Fruit fly (Drosophila melanogaster): ENCODE data around the gene MKP-4.
A peak's percentile ranks its signal among the peaks of the same experiment; 100 is the strongest.

The MKP-4 gene

DNA sequence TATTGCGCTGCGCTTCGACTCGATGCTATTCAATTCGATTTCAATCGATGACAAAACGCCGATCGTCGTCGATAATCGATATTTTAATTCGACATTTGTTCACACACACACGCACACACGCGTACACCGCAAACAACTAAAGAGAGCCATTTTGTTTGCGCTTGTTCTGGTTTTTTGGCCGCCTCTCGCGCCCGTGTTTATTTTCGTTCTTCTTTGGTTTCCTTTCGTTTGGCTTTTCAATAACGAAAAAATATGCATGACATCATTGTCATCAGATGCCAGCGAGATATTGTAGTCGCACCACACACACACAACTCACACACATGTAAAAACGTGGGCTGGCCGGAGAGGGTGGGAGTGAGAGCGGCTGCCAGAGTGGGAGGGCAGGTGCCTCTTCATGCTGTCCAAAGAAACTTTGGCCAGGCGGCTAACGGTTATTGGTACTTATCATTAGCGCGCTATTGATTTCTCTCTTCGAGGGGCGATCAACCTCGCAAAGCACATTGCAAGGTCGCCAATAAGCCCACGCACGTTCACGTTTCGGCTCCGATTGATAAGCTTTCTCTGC lies 14.8 kb upstream of the MKP-4 start (continued):
- TF ChIP-seq rib (GFP tag; IDR thresholded peaks at IDR 0.05), result no peak
- TF ChIP-seq exex (tag; optimal IDR thresholded peaks at IDR 0.05), result peak; percentile 62
- no peak for TF ChIP-seq tap (tag; optimal IDR thresholded peaks at IDR 0.05)
- no peak for TF ChIP-seq Bteb2 (GFP tag; optimal IDR thresholded peaks at IDR 0.05)
- no peak for TF ChIP-seq Sry-δ (GFP tag; optimal IDR thresholded peaks at IDR 0.05)
- TF ChIP-seq tup (GFP tag; optimal IDR thresholded peaks at IDR 0.05), result no peak
- no peak for TF ChIP-seq CG4617 (GFP tag; optimal IDR thresholded peaks at IDR 0.05; ENCODE audit: borderline replicate concordance)
- peak in 1 of 2 experiments; percentile 43 for TF ChIP-seq Pdp1 (GFP tag; optimal IDR thresholded peaks at IDR 0.05)
- TF ChIP-seq lilli (GFP tag; optimal IDR thresholded peaks at IDR 0.05), result no peak
- TF ChIP-seq CG6813 (GFP tag; optimal IDR thresholded peaks at IDR 0.05), result peak; percentile 50
- no peak for TF ChIP-seq cad (GFP tag; optimal IDR thresholded peaks at IDR 0.05)
- peak; percentile 59 for TF ChIP-seq nerfin-2 (GFP tag; IDR thresholded peaks at IDR 0.05; ENCODE audit: partially characterized antibody)
- TF ChIP-seq CG15269 (tag; optimal IDR thresholded peaks at IDR 0.05), result no peak
- peak; percentile 72; the same call in 2 of the 3 replicates for TF ChIP-seq CG6791 (GFP tag; IDR thresholded peaks at IDR 0.05; ENCODE audit: partially characterized antibody)
- TF ChIP-seq ap (GFP tag; IDR thresholded peaks at IDR 0.05), result no peak
- no peak for TF ChIP-seq grau (tag; optimal IDR thresholded peaks at IDR 0.05)
- 0 out of 2 replicates have a peak, but pooled peaks have one; percentile 10 for TF ChIP-seq bbx (GFP tag; IDR thresholded peaks at IDR 0.05; ENCODE audit: partially characterized antibody)
- TF ChIP-seq CG4404 (GFP tag; IDR thresholded peaks at IDR 0.05), result no peak
- no peak for TF ChIP-seq Hr3 (GFP tag; optimal IDR thresholded peaks at IDR 0.05)
- no peak for TF ChIP-seq CG4328 (GFP tag; optimal IDR thresholded peaks at IDR 0.05)
- TF ChIP-seq fru (optimal IDR thresholded peaks at IDR 0.05), result no peak
- TF ChIP-seq CG18599 (GFP tag; optimal IDR thresholded peaks at IDR 0.05), result peak; percentile 32
- TF ChIP-seq klu (GFP tag; IDR thresholded peaks at IDR 0.05), result no peak
- no peak for TF ChIP-seq CG17612 (GFP tag; IDR thresholded peaks at IDR 0.05)
- TF ChIP-seq CG2875 (GFP tag; optimal IDR thresholded peaks at IDR 0.05), result no peak
- TF ChIP-seq NC2β (GFP tag; optimal IDR thresholded peaks at IDR 0.05), result no peak
- no peak for TF ChIP-seq CG15479 (GFP tag; optimal IDR thresholded peaks at IDR 0.05)
- TF ChIP-seq Camta (GFP tag; optimal IDR thresholded peaks at IDR 0.05), result no peak
- peak; percentile 22 for TF ChIP-seq twi (tag; optimal IDR thresholded peaks at IDR 0.05)
- peak; percentile 16 for TF ChIP-seq CG6854 (GFP tag; optimal IDR thresholded peaks at IDR 0.05)
- no peak for TF ChIP-seq CG17912 (GFP tag; optimal IDR thresholded peaks at IDR 0.05)
- TF ChIP-seq kah (GFP tag; optimal IDR thresholded peaks at IDR 0.05), result no peak
- TF ChIP-seq mld (GFP tag; IDR thresholded peaks at IDR 0.05; ENCODE audit: partially characterized antibody), result no peak
- no peak for TF ChIP-seq Six4 (GFP tag; optimal IDR thresholded peaks at IDR 0.05)
- TF ChIP-seq CG5953 (GFP tag; IDR thresholded peaks at IDR 0.05), result no peak
- peak; percentile 20; the same call in 1 of the 2 replicates for TF ChIP-seq onecut (GFP tag; IDR thresholded peaks at IDR 0.05)
- peak; percentile 76 for TF ChIP-seq sug (tag; optimal IDR thresholded peaks at IDR 0.05)
- no peak for TF ChIP-seq psq (GFP tag; optimal IDR thresholded peaks at IDR 0.05)
- TF ChIP-seq nau (GFP tag; optimal IDR thresholded peaks at IDR 0.05), result peak; percentile 31
- no peak for TF ChIP-seq CG10267 (tag; optimal IDR thresholded peaks at IDR 0.05)
- TF ChIP-seq Chrac-16 (GFP tag; optimal IDR thresholded peaks at IDR 0.05), result no peak
- no peak for TF ChIP-seq vvl (GFP tag; IDR thresholded peaks at IDR 0.05)
- no peak for TF ChIP-seq odd (GFP tag; optimal IDR thresholded peaks at IDR 0.05)
- no peak for TF ChIP-seq CG6689 (GFP tag; IDR thresholded peaks at IDR 0.05)
- TF ChIP-seq CG6683 (GFP tag; optimal IDR thresholded peaks at IDR 0.05), result no peak
- no peak for TF ChIP-seq B-H1 (GFP tag; IDR thresholded peaks at IDR 0.05)
- no peak for TF ChIP-seq Hmr (GFP tag; optimal IDR thresholded peaks at IDR 0.05)
- no peak for TF ChIP-seq CG18011 (GFP tag; optimal IDR thresholded peaks at IDR 0.05)
- peak; percentile 43 for TF ChIP-seq grn (GFP tag; optimal IDR thresholded peaks at IDR 0.05)
- no peak for TF ChIP-seq CG11247 (GFP tag; IDR thresholded peaks at IDR 0.05)

Data from whole organism, embryonic.